Worm (Caenorhabditis elegans) whole organism, L2 larva: Measurements from ENCODE around the gene lpr-3.

Experiments used
- elt-3 ChIP-seq: sonication (generic microtip); optimal IDR thresholded peaks from 2 replicates; lab custom pipeline; 2017; ENCODE audit warnings: missing biosample characterization, missing genetic modification characterization
- fos-1 ChIP-seq: fragments of 150-350 bp; optimal IDR thresholded peaks from 2 replicates; lab custom pipeline; 2014; ENCODE audit warnings: missing biosample characterization, missing genetic modification characterization
- nhr-129 ChIP-seq: fragments of 150-350 bp; optimal IDR thresholded peaks from 2 replicates; lab custom pipeline; 2014; ENCODE audit warnings: missing biosample characterization, missing genetic modification characterization
- nhr-21 ChIP-seq: fragments of 150-350 bp; optimal IDR thresholded peaks from 2 replicates; lab custom pipeline; 2014; ENCODE audit warnings: missing biosample characterization, missing genetic modification characterization
- nhr-25 ChIP-seq: fragments of 150-350 bp; sonication (generic microtip); optimal IDR thresholded peaks from 3 replicates; lab custom pipeline; 2014; ENCODE audit warnings: missing biosample characterization, missing genetic modification characterization
- unc-62 ChIP-seq: fragments of 150-350 bp; optimal IDR thresholded peaks from 2 replicates; lab custom pipeline; 2014; ENCODE audit warnings: missing biosample characterization, missing genetic modification reagents, missing genetic modification characterization
- ztf-11 ChIP-seq: sonication (generic microtip); optimal IDR thresholded peaks from 2 replicates; lab custom pipeline; 2017; ENCODE audit warnings: missing biosample characterization, missing genetic modification characterization
- ztf-4 ChIP-seq: fragments of 150-350 bp; optimal IDR thresholded peaks from 2 replicates; lab custom pipeline; 2014; ENCODE audit warnings: missing biosample characterization, missing genetic modification characterization

DNA sequence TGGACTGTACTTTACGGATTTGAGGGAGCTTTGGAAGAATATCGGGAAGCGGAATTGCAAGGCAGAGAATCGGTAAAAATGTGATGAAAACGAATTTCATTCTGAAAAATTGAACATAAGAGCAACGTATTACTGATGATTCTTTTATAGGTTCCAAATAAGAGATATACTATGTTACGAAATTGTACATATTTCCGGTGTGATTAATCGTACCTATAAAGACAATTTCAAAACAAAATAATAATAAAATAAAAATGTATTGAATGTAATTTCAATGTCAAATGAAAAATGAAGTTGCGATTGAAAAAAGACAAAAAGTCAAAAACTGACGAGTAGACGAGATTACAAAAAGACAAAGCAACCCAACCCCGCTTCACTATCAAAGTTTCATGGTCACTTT lies 48.2 kb upstream of the lpr-3 start, which contains the start of gene ttr-31:
- TF ChIP-seq fos-1 (tag; lab: Kevin White, UChicago) (no peak), nhr-25 (no peak), ztf-11 (tag; lab: Kevin White, UChicago) (no peak), elt-3 (tag; lab: Kevin White, UChicago) (no peak), nhr-21 (tag; lab: Kevin White, UChicago) (no peak), unc-62 (GFP tag; lab: Kevin White, UChicago) (no peak), nhr-129 (tag; lab: Kevin White, UChicago) (no peak), ztf-4 (tag; lab: Kevin White, UChicago) (no peak)
